Worm (Caenorhabditis elegans): ENCODE results near the gene K08E4.3.

K08E4.3 gene

DNA sequence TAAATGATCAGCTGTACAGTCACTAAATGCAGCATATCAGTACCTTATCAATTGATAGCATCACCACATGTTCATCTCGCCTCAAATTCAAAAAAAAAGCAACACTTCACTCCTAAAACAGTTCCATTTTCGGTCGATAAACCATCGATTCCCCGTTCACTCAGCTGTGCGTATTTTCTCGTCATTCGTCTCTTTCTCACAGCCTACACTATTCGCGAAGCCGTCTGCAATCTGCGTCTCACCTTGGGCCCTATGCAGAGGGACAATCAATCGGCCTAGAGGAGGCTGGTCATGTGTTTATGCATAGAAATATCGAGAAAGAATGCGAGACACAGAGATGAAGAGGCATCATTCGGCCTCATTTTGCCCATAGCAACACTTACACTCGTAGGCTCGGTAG is 25.2 kb upstream of the K08E4.3 start (continued):
- TF ChIP-seq unc-62 (GFP tag; optimal IDR thresholded peaks at IDR 0.05) (peak; percentile 79), nhr-237 (tag; optimal IDR thresholded peaks at IDR 0.05) (peak; percentile 79), ceh-83 (GFP tag; optimal IDR thresholded peaks at IDR 0.05) (no peak), mls-2 (tag; optimal IDR thresholded peaks at IDR 0.05) (peak; percentile 81), elt-3 (tag; optimal IDR thresholded peaks at IDR 0.05) (no peak), lsy-2 (tag; optimal IDR thresholded peaks at IDR 0.05) (peak; percentile 58), sptf-1 (tag; optimal IDR thresholded peaks at IDR 0.05) (peak; percentile 31), mab-5 (tag; optimal IDR thresholded peaks at IDR 0.05) (no peak)

ce11 chrIV:12033985-12034384 is 23.6 kb upstream of the K08E4.3 start, which contains the start of gene sqst-1:
Gene sqst-1, plus strand, starts transcription at chrIV:12034282.
- TF ChIP-seq elt-1 (tag; optimal IDR thresholded peaks at IDR 0.05; ENCODE audit: borderline replicate concordance, insufficient read depth): no peak
- no peak for TF ChIP-seq sem-2 (GFP tag; optimal IDR thresholded peaks at IDR 0.05)
- TF ChIP-seq flh-1 (GFP tag; optimal IDR thresholded peaks at IDR 0.05): no peak
- no peak for TF ChIP-seq bed-3 (GFP tag; optimal IDR thresholded peaks at IDR 0.05)
- TF ChIP-seq lsy-2 (tag; optimal IDR thresholded peaks at IDR 0.05): no peak
- TF ChIP-seq elt-3 (tag; optimal IDR thresholded peaks at IDR 0.05): no peak
- TF ChIP-seq mab-5 (tag; optimal IDR thresholded peaks at IDR 0.05): no peak
- TF ChIP-seq unc-39 (tag; optimal IDR thresholded peaks at IDR 0.05): no peak
- TF ChIP-seq tbx-8 (GFP tag; optimal IDR thresholded peaks at IDR 0.05): no peak
- TF ChIP-seq unc-62 (GFP tag; optimal IDR thresholded peaks at IDR 0.05): no peak

DNA sequence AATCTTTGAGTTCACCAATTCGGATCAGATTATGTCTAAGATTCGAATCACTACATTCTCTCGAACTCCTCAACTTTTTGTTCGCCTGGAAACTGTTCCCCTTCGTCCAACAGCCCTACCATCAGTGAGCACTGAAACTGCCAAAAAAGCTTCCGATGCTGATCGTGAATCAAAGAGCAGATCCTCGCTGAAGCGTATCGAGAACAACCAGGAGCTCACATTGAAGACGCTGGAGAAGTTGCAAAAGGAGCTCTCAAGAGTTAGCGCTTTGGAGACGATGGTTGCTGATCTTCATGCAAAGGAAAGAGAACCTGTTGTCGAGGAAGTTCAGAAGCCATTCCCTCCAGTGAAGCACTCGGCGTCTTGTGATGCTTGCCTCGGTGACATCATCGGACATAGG is 22.8 kb upstream of the K08E4.3 start:
- no peak for TF ChIP-seq flh-1 (GFP tag; optimal IDR thresholded peaks at IDR 0.05)
- TF ChIP-seq lsy-2 (tag; optimal IDR thresholded peaks at IDR 0.05): no peak
- no peak for TF ChIP-seq unc-120 (tag; optimal IDR thresholded peaks at IDR 0.05; ENCODE audit: poor library complexity, severe bottlenecking)
- no peak for TF ChIP-seq ces-1 (GFP tag; optimal IDR thresholded peaks at IDR 0.05)
- no peak for TF ChIP-seq ceh-83 (GFP tag; optimal IDR thresholded peaks at IDR 0.05)
- no peak for TF ChIP-seq drap-1 (GFP tag; optimal IDR thresholded peaks at IDR 0.05)
- no peak for TF ChIP-seq sptf-1 (tag; optimal IDR thresholded peaks at IDR 0.05)
- TF ChIP-seq unc-39 (tag; optimal IDR thresholded peaks at IDR 0.05): no peak
- no peak for TF ChIP-seq bed-3 (GFP tag; optimal IDR thresholded peaks at IDR 0.05)
- no peak for TF ChIP-seq nhr-28 (tag; optimal IDR thresholded peaks at IDR 0.05)
- no peak for TF ChIP-seq nhr-12 (tag; optimal IDR thresholded peaks at IDR 0.05)
- TF ChIP-seq snpc-4 (tag; optimal IDR thresholded peaks at IDR 0.05): no peak
- no peak for TF ChIP-seq M03D4.4 (tag; optimal IDR thresholded peaks at IDR 0.05)
- no peak for TF ChIP-seq nhr-2 (tag; optimal IDR thresholded peaks at IDR 0.05)
- TF ChIP-seq ceh-39 (tag; optimal IDR thresholded peaks at IDR 0.05): no peak

DNA sequence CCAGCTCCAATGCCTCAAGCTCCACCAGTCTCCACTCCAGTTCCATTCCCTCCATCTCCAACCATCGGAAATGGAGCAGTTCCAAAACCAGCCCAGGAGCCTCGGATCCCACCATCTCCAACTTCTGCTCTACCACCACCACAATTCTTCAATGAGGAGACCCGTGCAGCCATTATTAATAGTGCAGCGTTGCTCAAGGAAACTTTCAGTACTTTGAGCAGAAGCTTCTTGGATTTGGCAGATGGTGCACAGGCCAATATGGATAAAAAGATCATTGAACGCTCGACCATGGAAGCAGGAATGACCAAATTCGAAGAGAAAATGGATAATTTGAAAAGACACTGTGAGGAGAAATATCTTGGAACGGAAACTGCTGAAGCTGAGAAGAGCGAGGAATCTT is 22.1 kb upstream of the K08E4.3 start:
- TF ChIP-seq snpc-4 (tag; optimal IDR thresholded peaks at IDR 0.05) (no peak), drap-1 (GFP tag; optimal IDR thresholded peaks at IDR 0.05) (no peak), hlh-1 (tag; optimal IDR thresholded peaks at IDR 0.05) (no peak), ceh-39 (tag; optimal IDR thresholded peaks at IDR 0.05) (no peak), unc-39 (tag; optimal IDR thresholded peaks at IDR 0.05) (no peak), elt-3 (tag; optimal IDR thresholded peaks at IDR 0.05) (no peak), ceh-83 (GFP tag; optimal IDR thresholded peaks at IDR 0.05) (no peak), elt-1 (tag; optimal IDR thresholded peaks at IDR 0.05; ENCODE audit: borderline replicate concordance, insufficient read depth) (no peak), ham-2 (GFP tag; optimal IDR thresholded peaks at IDR 0.05) (no peak), nhr-12 (tag; optimal IDR thresholded peaks at IDR 0.05) (no peak), bed-3 (GFP tag; optimal IDR thresholded peaks at IDR 0.05) (no peak), pha-4 (tag; optimal IDR thresholded peaks at IDR 0.05) (no peak), zip-8 (tag; optimal IDR thresholded peaks at IDR 0.05) (no peak), lin-13 (tag; optimal IDR thresholded peaks at IDR 0.05) (no peak), ceh-43 (GFP tag; optimal IDR thresholded peaks at IDR 0.05) (no peak), mab-5 (tag; optimal IDR thresholded peaks at IDR 0.05) (no peak), ces-1 (GFP tag; optimal IDR thresholded peaks at IDR 0.05) (no peak), flh-1 (GFP tag; optimal IDR thresholded peaks at IDR 0.05) (no peak), sem-2 (GFP tag; optimal IDR thresholded peaks at IDR 0.05) (no peak)

ce11 chrIV:12036924-12037323 is 20.6 kb upstream of the K08E4.3 start:
- no peak for TF ChIP-seq unc-39 (tag; optimal IDR thresholded peaks at IDR 0.05)
- no peak for TF ChIP-seq snpc-4 (tag; optimal IDR thresholded peaks at IDR 0.05)
- no peak for TF ChIP-seq ceh-39 (tag; optimal IDR thresholded peaks at IDR 0.05)
- no peak for TF ChIP-seq ztf-11 (tag; optimal IDR thresholded peaks at IDR 0.05)
- no peak for TF ChIP-seq unc-120 (tag; optimal IDR thresholded peaks at IDR 0.05; ENCODE audit: poor library complexity, severe bottlenecking)
- TF ChIP-seq mab-5 (tag; optimal IDR thresholded peaks at IDR 0.05): no peak
- no peak for TF ChIP-seq elt-1 (tag; optimal IDR thresholded peaks at IDR 0.05; ENCODE audit: borderline replicate concordance, insufficient read depth)
- TF ChIP-seq cnd-1 (tag; optimal IDR thresholded peaks at IDR 0.05): no peak
- TF ChIP-seq M03D4.4 (tag; optimal IDR thresholded peaks at IDR 0.05): no peak
- no peak for TF ChIP-seq blmp-1 (tag; optimal IDR thresholded peaks at IDR 0.05)
- no peak for TF ChIP-seq ceh-43 (GFP tag; optimal IDR thresholded peaks at IDR 0.05)
- no peak for TF ChIP-seq ham-2 (GFP tag; optimal IDR thresholded peaks at IDR 0.05)
- no peak for TF ChIP-seq nhr-28 (tag; optimal IDR thresholded peaks at IDR 0.05)
- no peak for TF ChIP-seq elt-3 (tag; optimal IDR thresholded peaks at IDR 0.05)
- TF ChIP-seq mls-2 (tag; optimal IDR thresholded peaks at IDR 0.05): no peak
- TF ChIP-seq bed-3 (GFP tag; optimal IDR thresholded peaks at IDR 0.05): no peak
- no peak for TF ChIP-seq lin-13 (tag; optimal IDR thresholded peaks at IDR 0.05)
- no peak for TF ChIP-seq pha-4 (tag; optimal IDR thresholded peaks at IDR 0.05)
